Fruit fly (Drosophila melanogaster) whole organism, embryonic: ENCODE measurements around the gene chif.

ENCODE experiments used
- CG10565 ChIP-seq: fragments of 200-800 bp; sonication (Bioruptor generic); optimal IDR thresholded peaks from 3 replicates; lab custom pipeline; 2016; ENCODE audit warnings: missing biosample characterization, mild to moderate bottlenecking, missing genetic modification characterization
- Dip2 ChIP-seq: fragments of 200-800 bp; sonication (Bioruptor generic); IDR thresholded peaks from 2 replicates; pipeline ENCODE4 v1.3.6; 2022; ENCODE audit warnings: missing biosample characterization, missing genetic modification characterization
- Lpt ChIP-seq: fragments of >200 bp; optimal IDR thresholded peaks from 2 replicates; lab custom pipeline; 2018; ENCODE audit warnings: missing biosample characterization, missing genetic modification characterization
- Tbp ChIP-seq: fragments of >200 bp; optimal IDR thresholded peaks from 2 replicates; lab custom pipeline; 2018; ENCODE audit warnings: missing biosample characterization, missing genetic modification characterization
- jing ChIP-seq: fragments of 200-800 bp; sonication (Bioruptor generic); optimal IDR thresholded peaks from 2 replicates; lab custom pipeline; 2018; ENCODE audit warnings: missing biosample characterization, mild to moderate bottlenecking, missing genetic modification characterization
- psq ChIP-seq: fragments of 200-800 bp; sonication (Bioruptor generic); optimal IDR thresholded peaks from 2 replicates; lab custom pipeline; 2017; ENCODE audit warnings: missing biosample characterization, missing genetic modification characterization

dm6 chr2L:16315844-16316243 lies 36.6 kb downstream of the chif start:
- TF ChIP-seq Tbp (GFP tag; lab: Kevin White, UChicago) (no peak), psq (GFP tag; lab: Kevin White, UChicago) (no peak), CG10565 (no peak), jing (GFP tag; lab: Kevin White, UChicago) (no peak), Lpt (no peak), Dip2 (GFP tag; lab: Robert Waterston, UW) (no peak)
